Worm (Caenorhabditis elegans) whole organism, L2 larva: ENCODE measurements around the gene cut-3.

Experiments used
- ama-1 ChIP-seq: fragments of 150-350 bp; optimal IDR thresholded peaks from 2 replicates; lab custom pipeline; 2018; ENCODE audit warnings: inconsistent platforms
- crh-2 ChIP-seq: sonication (generic microtip); optimal IDR thresholded peaks from 2 replicates; lab custom pipeline; 2017; ENCODE audit warnings: missing biosample characterization, missing genetic modification characterization
- lin-13 ChIP-seq: fragments of 150-350 bp; optimal IDR thresholded peaks from 2 replicates; lab custom pipeline; 2014; ENCODE audit warnings: missing biosample characterization, missing genetic modification reagents, missing genetic modification characterization
- nhr-12 ChIP-seq: fragments of 150-350 bp; optimal IDR thresholded peaks from 2 replicates; lab custom pipeline; 2014; ENCODE audit warnings: missing biosample characterization, missing genetic modification characterization
- nhr-237 ChIP-seq: fragments of 150-350 bp; optimal IDR thresholded peaks from 2 replicates; lab custom pipeline; 2014; ENCODE audit warnings: missing biosample characterization, missing genetic modification characterization
- skn-1 ChIP-seq: sonication (generic microtip); optimal IDR thresholded peaks from 2 replicates; lab custom pipeline; 2017; ENCODE audit warnings: missing biosample characterization, missing genetic modification characterization
- zag-1 ChIP-seq: fragments of 150-350 bp; optimal IDR thresholded peaks from 2 replicates; lab custom pipeline; 2014; ENCODE audit warnings: missing biosample characterization, missing genetic modification characterization
- ztf-11 ChIP-seq: sonication (generic microtip); optimal IDR thresholded peaks from 2 replicates; lab custom pipeline; 2017; ENCODE audit warnings: missing biosample characterization, missing genetic modification characterization

DNA sequence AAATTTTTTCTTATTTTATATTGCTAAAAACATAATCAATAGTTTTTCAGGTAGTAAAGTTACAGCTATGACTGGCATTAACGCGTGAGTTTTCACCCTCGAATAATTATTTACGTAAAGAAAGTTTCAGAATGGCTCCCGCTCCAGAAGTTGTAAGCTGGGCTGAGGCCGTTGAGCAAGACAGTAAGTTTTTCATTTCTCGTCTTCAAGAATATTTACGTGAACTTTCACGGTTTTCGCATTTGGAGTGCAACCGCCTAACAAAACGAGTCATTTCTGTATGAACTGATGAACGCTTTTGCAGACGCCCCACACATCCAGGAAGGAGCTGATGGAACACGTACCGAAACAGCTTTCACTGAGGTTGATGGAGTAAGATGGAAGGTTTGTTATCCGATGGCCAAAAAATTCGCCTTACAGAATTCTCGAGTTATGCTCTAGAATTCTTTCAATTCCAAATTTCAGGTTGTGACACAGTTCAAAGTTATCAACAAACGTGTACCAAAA, 3.9 kb downstream of the cut-3 start, which contains the start of gene eif-3.G:
- no peak for TF ChIP-seq lin-13 (GFP tag; lab: Kevin White, UChicago)
- TF ChIP-seq ama-1 (lab: Kevin White, UChicago): no peak
- no peak for TF ChIP-seq crh-2
- no peak for TF ChIP-seq nhr-12
- TF ChIP-seq zag-1 (tag; lab: Kevin White, UChicago): no peak
- no peak for TF ChIP-seq skn-1
- TF ChIP-seq nhr-237: no peak
- TF ChIP-seq ztf-11 (tag; lab: Kevin White, UChicago): no peak
